Fruit fly (Drosophila melanogaster) whole organism, embryonic: ENCODE measurements around the gene CG42852.

Source experiments
- CG10274 ChIP-seq: fragments of 200-800 bp; sonication (Bioruptor generic); optimal IDR thresholded peaks from 3 replicates; lab custom pipeline; 2017; ENCODE audit warnings: missing biosample characterization, mild to moderate bottlenecking, missing genetic modification characterization
- CG12744 ChIP-seq: fragments of 200-800 bp; sonication (Bioruptor generic); optimal IDR thresholded peaks from 2 replicates; lab custom pipeline; 2016; ENCODE audit warnings: missing biosample characterization, missing genetic modification characterization
- CG13287 ChIP-seq: fragments of 200-800 bp; sonication (Bioruptor generic); IDR thresholded peaks from 2 replicates; pipeline ENCODE4 v1.3.6; 2022; ENCODE audit warnings: missing biosample characterization, missing genetic modification characterization; ENCODE audit not compliant: partially characterized antibody
- CG14441 ChIP-seq: fragments of 200-800 bp; sonication (Bioruptor generic); IDR thresholded peaks from 2 replicates; pipeline ENCODE4 v1.3.6; 2022; ENCODE audit warnings: missing biosample characterization, missing genetic modification characterization
- CG15073 ChIP-seq: fragments of 200-800 bp; sonication (Bioruptor generic); optimal IDR thresholded peaks from 2 replicates; lab custom pipeline; 2016; ENCODE audit warnings: missing biosample characterization, missing genetic modification characterization
- CG16779 ChIP-seq: fragments of 200-800 bp; sonication (Bioruptor generic); IDR thresholded peaks from 2 replicates; pipeline ENCODE4 v1.3.6; 2022; ENCODE audit warnings: missing biosample characterization, missing genetic modification characterization
- CG17568 ChIP-seq: fragments of 200-800 bp; sonication (Bioruptor generic); optimal IDR thresholded peaks from 2 replicates; lab custom pipeline; 2018; ENCODE audit warnings: missing biosample characterization, mild to moderate bottlenecking, missing genetic modification characterization, moderate library complexity
- CG17612 ChIP-seq: fragments of 200-800 bp; sonication (Bioruptor generic); IDR thresholded peaks from 2 replicates; pipeline ENCODE4 v1.3.6; 2022; ENCODE audit warnings: missing biosample characterization, missing genetic modification characterization
- CG18262 ChIP-seq: fragments of 200-800 bp; optimal IDR thresholded peaks from 3 replicates; lab custom pipeline; 2019; ENCODE audit warnings: missing biosample characterization, mild to moderate bottlenecking, missing genetic modification characterization, moderate library complexity
- CG18599 ChIP-seq: fragments of 200-800 bp; sonication (Bioruptor generic); optimal IDR thresholded peaks from 3 replicates; lab custom pipeline; 2017; ENCODE audit warnings: missing biosample characterization, missing genetic modification characterization, mild to moderate bottlenecking, moderate library complexity, missing genetic modification reagents
- CG2875 ChIP-seq: fragments of 200-800 bp; sonication (Bioruptor generic); optimal IDR thresholded peaks from 2 replicates; lab custom pipeline; 2017; ENCODE audit warnings: missing biosample characterization, mild to moderate bottlenecking, missing genetic modification characterization, missing genetic modification reagents
- CG30020 ChIP-seq: fragments of 200-800 bp; optimal IDR thresholded peaks from 2 replicates; lab custom pipeline; 2019; ENCODE audit warnings: missing biosample characterization, mild to moderate bottlenecking, missing genetic modification characterization, moderate library complexity
- CG3995 ChIP-seq: fragments of 200-800 bp; sonication (Bioruptor generic); optimal IDR thresholded peaks from 3 replicates; lab custom pipeline; 2016; ENCODE audit warnings: missing biosample characterization, missing genetic modification characterization
- CG6683 ChIP-seq: fragments of 200-800 bp; sonication (Bioruptor generic); optimal IDR thresholded peaks from 2 replicates; lab custom pipeline; 2017; ENCODE audit warnings: missing biosample characterization, mild to moderate bottlenecking, missing genetic modification characterization, missing genetic modification reagents
- CG7556 ChIP-seq: fragments of 200-800 bp; sonication (Bioruptor generic); optimal IDR thresholded peaks from 2 replicates; lab custom pipeline; 2017; ENCODE audit warnings: missing biosample characterization, mild to moderate bottlenecking, missing genetic modification characterization
- CG8924 ChIP-seq: fragments of 200-800 bp; optimal IDR thresholded peaks from 3 replicates; lab custom pipeline; 2019; ENCODE audit warnings: missing biosample characterization, mild to moderate bottlenecking, missing genetic modification characterization, moderate library complexity
- CG9609 ChIP-seq: fragments of 200-800 bp; sonication (Bioruptor generic); optimal IDR thresholded peaks from 3 replicates; lab custom pipeline; 2016; ENCODE audit warnings: missing biosample characterization, missing genetic modification characterization
- CHES-1-like ChIP-seq: fragments of 200-800 bp; sonication (Bioruptor generic); optimal IDR thresholded peaks from 2 replicates; lab custom pipeline; 2016; ENCODE audit warnings: missing biosample characterization, missing genetic modification characterization
- Camta ChIP-seq: fragments of 200-800 bp; sonication (Bioruptor generic); optimal IDR thresholded peaks from 2 replicates; lab custom pipeline; 2016; ENCODE audit warnings: missing biosample characterization, missing genetic modification characterization
- CoRest ChIP-seq: fragments of 200-800 bp; sonication (Bioruptor generic); optimal IDR thresholded peaks from 3 replicates; lab custom pipeline; 2018; ENCODE audit warnings: missing biosample characterization, mild to moderate bottlenecking, missing genetic modification characterization, moderate library complexity
- D19B ChIP-seq: fragments of 200-800 bp; sonication (Bioruptor generic); optimal IDR thresholded peaks from 2 replicates; lab custom pipeline; 2017; ENCODE audit warnings: missing biosample characterization, mild to moderate bottlenecking, missing genetic modification characterization
- Dfd ChIP-seq, 2 experiments: fragments of >200 bp; optimal IDR thresholded peaks; 2 replicates each; lab custom pipeline; 2017; ENCODE audit warnings: missing biosample characterization in 2 of 2, missing genetic modification characterization in 2 of 2
- Hey ChIP-seq: fragments of 200-800 bp; sonication (Bioruptor generic); optimal IDR thresholded peaks from 3 replicates; lab custom pipeline; 2018; ENCODE audit warnings: missing biosample characterization, mild to moderate bottlenecking, missing genetic modification characterization
- Hsf ChIP-seq: fragments of 200-800 bp; sonication (Bioruptor generic); optimal IDR thresholded peaks from 3 replicates; lab custom pipeline; 2016; ENCODE audit warnings: missing biosample characterization, missing genetic modification characterization
- Neu2 ChIP-seq: fragments of 200-800 bp; sonication (Bioruptor generic); optimal IDR thresholded peaks from 3 replicates; lab custom pipeline; 2016; ENCODE audit warnings: missing biosample characterization, missing genetic modification characterization, borderline replicate concordance
- Nf-YC ChIP-seq: fragments of 200-800 bp; optimal IDR thresholded peaks from 3 replicates; lab custom pipeline; 2019; ENCODE audit warnings: missing biosample characterization, mild to moderate bottlenecking, missing genetic modification characterization, moderate library complexity
- Poxn ChIP-seq: fragments of 200-800 bp; sonication (Bioruptor generic); IDR thresholded peaks from 2 replicates; pipeline ENCODE4 v1.3.6; 2022; ENCODE audit warnings: missing biosample characterization, missing genetic modification characterization
- Scr ChIP-seq: fragments of 200-800 bp; sonication (Bioruptor generic); IDR thresholded peaks from 2 replicates; pipeline ENCODE4 v1.3.6; 2022; ENCODE audit warnings: missing biosample characterization, missing genetic modification characterization; ENCODE audit not compliant: partially characterized antibody
- Spps ChIP-seq: fragments of 200-800 bp; sonication (Bioruptor generic); optimal IDR thresholded peaks from 2 replicates; lab custom pipeline; 2018; ENCODE audit warnings: missing biosample characterization, mild to moderate bottlenecking, missing genetic modification characterization
- Tbp ChIP-seq: fragments of >200 bp; optimal IDR thresholded peaks from 2 replicates; lab custom pipeline; 2018; ENCODE audit warnings: missing biosample characterization, missing genetic modification characterization
- Usf ChIP-seq: fragments of 200-800 bp; sonication (Bioruptor generic); optimal IDR thresholded peaks from 2 replicates; lab custom pipeline; 2017; ENCODE audit warnings: missing genotype, missing biosample characterization, missing genetic modification characterization
- ac ChIP-seq: fragments of 200-800 bp; sonication (Bioruptor generic); optimal IDR thresholded peaks from 3 replicates; lab custom pipeline; 2017; ENCODE audit warnings: missing biosample characterization, mild to moderate bottlenecking, missing genetic modification characterization
- ase ChIP-seq: fragments of 200-800 bp; sonication (Bioruptor generic); IDR thresholded peaks from 3 replicates; pipeline ENCODE4 v1.3.6; 2022; ENCODE audit warnings: missing biosample characterization, missing genetic modification characterization
- dmrt99B ChIP-seq: fragments of 200-800 bp; sonication (Bioruptor generic); optimal IDR thresholded peaks from 2 replicates; lab custom pipeline; 2018; ENCODE audit warnings: missing biosample characterization, mild to moderate bottlenecking, missing genetic modification characterization, moderate library complexity
- eve ChIP-seq, 2 experiments: fragments of >200 bp; optimal IDR thresholded peaks; 2 replicates each; lab custom pipeline; 2017; ENCODE audit warnings: missing biosample characterization in 2 of 2, missing genetic modification characterization in 2 of 2
- fd3F ChIP-seq: fragments of 200-800 bp; sonication (Bioruptor generic); optimal IDR thresholded peaks from 2 replicates; lab custom pipeline; 2018; ENCODE audit warnings: missing biosample characterization, mild to moderate bottlenecking, missing genetic modification characterization, moderate library complexity
- her ChIP-seq: fragments of 200-800 bp; sonication (Bioruptor generic); optimal IDR thresholded peaks from 2 replicates; lab custom pipeline; 2016; ENCODE audit warnings: missing biosample characterization, missing genetic modification characterization
- kay ChIP-seq: fragments of 200-800 bp; sonication (Bioruptor generic); optimal IDR thresholded peaks from 2 replicates; lab custom pipeline; 2016; ENCODE audit warnings: missing biosample characterization, missing genetic modification characterization
- lilli ChIP-seq: fragments of 200-800 bp; sonication (Bioruptor generic); optimal IDR thresholded peaks from 3 replicates; lab custom pipeline; 2016; ENCODE audit warnings: missing biosample characterization, missing genetic modification characterization
- odd ChIP-seq: fragments of 200-800 bp; sonication (Bioruptor generic); optimal IDR thresholded peaks from 2 replicates; lab custom pipeline; 2017; ENCODE audit warnings: missing biosample characterization, mild to moderate bottlenecking, missing genetic modification characterization
- pho ChIP-seq: fragments of 200-800 bp; sonication (Bioruptor generic); optimal IDR thresholded peaks from 2 replicates; lab custom pipeline; 2016; ENCODE audit warnings: missing biosample characterization, missing genetic modification characterization
- pita ChIP-seq: fragments of 200-800 bp; sonication (Bioruptor generic); optimal IDR thresholded peaks from 2 replicates; lab custom pipeline; 2017; ENCODE audit warnings: missing biosample characterization, mild to moderate bottlenecking, missing genetic modification characterization
- pnt ChIP-seq: fragments of 200-800 bp; sonication (Bioruptor generic); optimal IDR thresholded peaks from 3 replicates; lab custom pipeline; 2016; ENCODE audit warnings: missing biosample characterization, missing genetic modification characterization
- pum ChIP-seq: fragments of 200-800 bp; sonication (Bioruptor generic); optimal IDR thresholded peaks from 2 replicates; lab custom pipeline; 2016; ENCODE audit warnings: missing biosample characterization, missing genetic modification characterization
- sd ChIP-seq: fragments of 200-800 bp; sonication (Bioruptor generic); optimal IDR thresholded peaks from 3 replicates; lab custom pipeline; 2018; ENCODE audit warnings: missing biosample characterization, mild to moderate bottlenecking, missing genetic modification characterization, moderate library complexity
- shn ChIP-seq: fragments of 200-800 bp; sonication (Bioruptor generic); optimal IDR thresholded peaks from 3 replicates; lab custom pipeline; 2016; ENCODE audit warnings: missing biosample characterization, missing genetic modification characterization
- slbo ChIP-seq: fragments of 200-800 bp; sonication (Bioruptor generic); IDR thresholded peaks from 2 replicates; pipeline ENCODE4 v1.3.6; 2022; ENCODE audit warnings: missing biosample characterization, missing genetic modification characterization
- sna ChIP-seq: fragments of 200-800 bp; sonication (Bioruptor generic); IDR thresholded peaks from 2 replicates; pipeline ENCODE4 v1.3.6; 2022; ENCODE audit warnings: missing biosample characterization, missing genetic modification characterization; ENCODE audit not compliant: partially characterized antibody
- vnd ChIP-seq: fragments of 200-800 bp; sonication (Bioruptor generic); IDR thresholded peaks from 3 replicates; pipeline ENCODE4 v1.3.6; 2022; ENCODE audit warnings: missing biosample characterization, missing genetic modification characterization; ENCODE audit not compliant: partially characterized antibody
- zfh2 ChIP-seq: fragments of 200-800 bp; sonication (Bioruptor generic); optimal IDR thresholded peaks from 2 replicates; lab custom pipeline; 2016; ENCODE audit warnings: missing biosample characterization, missing genetic modification characterization

The CG42852 gene

dm6 chr3L:16768001-16768652, 12.8 kb downstream of the CG42852 start (continued):
- no peak for TF ChIP-seq ac (GFP tag; lab: Kevin White, UChicago)
- no peak for TF ChIP-seq odd (GFP tag; lab: Kevin White, UChicago)
- 0 out of 2 replicates have a peak, but pooled peaks have one; percentile 44 for TF ChIP-seq CG14441 (GFP tag; lab: Robert Waterston, UW)
- TF ChIP-seq CHES-1-like (GFP tag; lab: Kevin White, UChicago) = no peak
- no peak for TF ChIP-seq Dfd (GFP tag; optimal IDR thresholded peaks at IDR 0.05; lab: Kevin White, UChicago)
- TF ChIP-seq D19B (GFP tag; lab: Kevin White, UChicago) = peak; percentile 82
- TF ChIP-seq slbo = peak; percentile 9; the same call in 1 of the 2 replicates
- no peak for TF ChIP-seq Camta (GFP tag; lab: Kevin White, UChicago)
- TF ChIP-seq CG7556 (GFP tag; lab: Kevin White, UChicago) = no peak
- TF ChIP-seq CoRest (tag; lab: Kevin White, UChicago) = no peak
- TF ChIP-seq ase (GFP tag; lab: Robert Waterston, UW) = no peak
- no peak for TF ChIP-seq Nf-YC (tag; lab: Kevin White, UChicago)
- peak; percentile 48 for TF ChIP-seq pnt (GFP tag; lab: Kevin White, UChicago)
- TF ChIP-seq pho (GFP tag; lab: Kevin White, UChicago) = no peak
- TF ChIP-seq Poxn (GFP tag; lab: Robert Waterston, UW) = no peak
- TF ChIP-seq shn (GFP tag; lab: Kevin White, UChicago) = no peak
- no peak for TF ChIP-seq lilli (GFP tag; lab: Kevin White, UChicago)
- TF ChIP-seq pum (GFP tag; lab: Kevin White, UChicago) = peak; percentile 39
- peak; percentile 45 for TF ChIP-seq CG8924 (tag; lab: Kevin White, UChicago)
- no peak for TF ChIP-seq CG3995
- TF ChIP-seq CG18262 = peak; percentile 66
- TF ChIP-seq sna = 0 out of 2 replicates have a peak, but pooled peaks have one; percentile 24
- TF ChIP-seq zfh2 = no peak
- no peak for TF ChIP-seq Usf
- peak; percentile 41 for TF ChIP-seq dmrt99B
- no peak for TF ChIP-seq CG17612 (GFP tag; lab: Robert Waterston, UW)
- TF ChIP-seq CG12744 = no peak
- TF ChIP-seq CG9609 = no peak
- no peak for TF ChIP-seq CG2875 (GFP tag; lab: Kevin White, UChicago)
- TF ChIP-seq CG16779 = no peak
- no peak for TF ChIP-seq CG13287
- no peak for TF ChIP-seq Hey
- TF ChIP-seq CG18599 (GFP tag; lab: Kevin White, UChicago) = no peak
- no peak for TF ChIP-seq CG30020
- TF ChIP-seq Tbp = no peak
- TF ChIP-seq Spps (tag; lab: Kevin White, UChicago) = no peak
- TF ChIP-seq CG6683 (GFP tag; lab: Kevin White, UChicago) = no peak
- peak; percentile 1 for TF ChIP-seq kay (GFP tag; lab: Kevin White, UChicago)
- TF ChIP-seq sd (tag; lab: Kevin White, UChicago) = no peak
- no peak for TF ChIP-seq CG10274 (GFP tag; lab: Kevin White, UChicago)
- TF ChIP-seq Hsf = peak; percentile 29
- TF ChIP-seq eve (GFP tag; optimal IDR thresholded peaks at IDR 0.05; lab: Kevin White, UChicago) = no peak
- no peak for TF ChIP-seq Scr (GFP tag; lab: Robert Waterston, UW)
- no peak for TF ChIP-seq CG17568 (GFP tag; lab: Kevin White, UChicago)
- no peak for TF ChIP-seq her (GFP tag; lab: Kevin White, UChicago)
- no peak for TF ChIP-seq Neu2 (GFP tag; lab: Kevin White, UChicago)
- TF ChIP-seq CG15073 (GFP tag; lab: Kevin White, UChicago) = no peak
- no peak for TF ChIP-seq fd3F (GFP tag; lab: Kevin White, UChicago)
- no peak for TF ChIP-seq pita (GFP tag; lab: Kevin White, UChicago)
- no peak for TF ChIP-seq vnd (GFP tag; lab: Robert Waterston, UW)
